Fruit fly (Drosophila melanogaster) whole organism, prepupa: ENCODE results near the gene Nfs1.

Experiments
- Blimp-1 ChIP-seq: fragments of 200-800 bp; sonication (Bioruptor generic); optimal IDR thresholded peaks from 3 replicates; lab custom pipeline; 2017; ENCODE audit warnings: missing biosample characterization, missing genetic modification characterization, mild to moderate bottlenecking, moderate library complexity, missing genetic modification reagents
- CG10631 ChIP-seq: fragments of 200-800 bp; sonication (Bioruptor generic); optimal IDR thresholded peaks from 2 replicates; lab custom pipeline; 2016; ENCODE audit warnings: missing biosample characterization, missing genetic modification characterization
- CG11294 ChIP-seq: fragments of 200-800 bp; sonication (Bioruptor generic); IDR thresholded peaks from 2 replicates; pipeline ENCODE4 v1.3.6; 2022; ENCODE audit warnings: missing biosample characterization, missing genetic modification characterization
- CG11762 ChIP-seq: fragments of 200-800 bp; sonication (Bioruptor generic); optimal IDR thresholded peaks from 3 replicates; lab custom pipeline; 2016; ENCODE audit warnings: missing biosample characterization, missing genetic modification characterization; ENCODE audit not compliant: insufficient read depth
- CG11902 ChIP-seq: fragments of 200-800 bp; sonication (Bioruptor generic); optimal IDR thresholded peaks from 3 replicates; lab custom pipeline; 2016; ENCODE audit warnings: missing biosample characterization, missing genetic modification characterization
- CG15336 ChIP-seq: fragments of 200-800 bp; sonication (Bioruptor generic); IDR thresholded peaks from 2 replicates; pipeline ENCODE4 v1.3.6; 2022; ENCODE audit warnings: missing biosample characterization, missing genetic modification characterization
- CG1621 ChIP-seq: fragments of 200-800 bp; sonication (Bioruptor generic); optimal IDR thresholded peaks from 3 replicates; lab custom pipeline; 2018; ENCODE audit warnings: missing biosample characterization, mild to moderate bottlenecking, missing genetic modification characterization
- CG16779 ChIP-seq: fragments of 200-800 bp; sonication (Bioruptor generic); optimal IDR thresholded peaks from 3 replicates; lab custom pipeline; 2017; ENCODE audit warnings: missing biosample characterization, mild to moderate bottlenecking, missing genetic modification characterization
- CG3032 ChIP-seq: fragments of 200-800 bp; optimal IDR thresholded peaks from 2 replicates; lab custom pipeline; 2019; ENCODE audit warnings: missing biosample characterization, mild to moderate bottlenecking, missing genetic modification characterization, moderate library complexity
- CG31627 ChIP-seq: fragments of 200-800 bp; sonication (Bioruptor generic); optimal IDR thresholded peaks from 3 replicates; lab custom pipeline; 2016; ENCODE audit warnings: missing biosample characterization, missing genetic modification characterization
- CG32006 ChIP-seq: fragments of 200-800 bp; sonication (Bioruptor generic); optimal IDR thresholded peaks from 3 replicates; lab custom pipeline; 2017; ENCODE audit warnings: missing biosample characterization, mild to moderate bottlenecking, missing genetic modification characterization
- CG3919 ChIP-seq: fragments of 200-800 bp; sonication (Bioruptor generic); optimal IDR thresholded peaks from 3 replicates; lab custom pipeline; 2016; ENCODE audit warnings: missing biosample characterization, missing genetic modification characterization
- CG4318 ChIP-seq: fragments of 200-800 bp; sonication (Bioruptor generic); optimal IDR thresholded peaks from 3 replicates; lab custom pipeline; 2017; ENCODE audit warnings: missing biosample characterization, mild to moderate bottlenecking, missing genetic modification characterization
- CG6276 ChIP-seq: fragments of 200-800 bp; sonication (Bioruptor generic); optimal IDR thresholded peaks from 2 replicates; lab custom pipeline; 2017; ENCODE audit warnings: missing biosample characterization, mild to moderate bottlenecking, missing genetic modification characterization
- CG6792 ChIP-seq: fragments of 200-800 bp; sonication (Bioruptor generic); optimal IDR thresholded peaks from 3 replicates; lab custom pipeline; 2016; ENCODE audit warnings: missing biosample characterization, missing genetic modification characterization
- CG6808 ChIP-seq: fragments of 200-800 bp; sonication (Bioruptor generic); optimal IDR thresholded peaks from 3 replicates; lab custom pipeline; 2017; ENCODE audit warnings: missing biosample characterization, missing genetic modification characterization, mild to moderate bottlenecking, moderate library complexity, missing genetic modification reagents
- CG6854 ChIP-seq: fragments of 200-800 bp; sonication (Bioruptor generic); optimal IDR thresholded peaks from 2 replicates; lab custom pipeline; 2017; ENCODE audit warnings: missing biosample characterization, mild to moderate bottlenecking, missing genetic modification characterization
- CG7368 ChIP-seq: fragments of 200-800 bp; sonication (Bioruptor generic); optimal IDR thresholded peaks from 3 replicates; lab custom pipeline; 2016; ENCODE audit warnings: missing biosample characterization, missing genetic modification characterization
- CG8119 ChIP-seq: fragments of 200-800 bp; sonication (Bioruptor generic); IDR thresholded peaks from 3 replicates; pipeline ENCODE4 v1.3.6; 2022; ENCODE audit warnings: missing biosample characterization, missing genetic modification characterization
- CG8319 ChIP-seq: fragments of 200-800 bp; sonication (Bioruptor generic); optimal IDR thresholded peaks from 3 replicates; lab custom pipeline; 2016; ENCODE audit warnings: missing biosample characterization, missing genetic modification characterization
- CG8632 ChIP-seq: fragments of 200-800 bp; sonication (Bioruptor generic); optimal IDR thresholded peaks from 3 replicates; lab custom pipeline; 2016; ENCODE audit warnings: missing biosample characterization, missing genetic modification characterization
- CG9139 ChIP-seq: fragments of 200-800 bp; sonication (Bioruptor generic); optimal IDR thresholded peaks from 3 replicates; lab custom pipeline; 2017; ENCODE audit warnings: missing biosample characterization, mild to moderate bottlenecking, missing genetic modification characterization
- Eip78C ChIP-seq: fragments of 200-800 bp; sonication (Bioruptor generic); peaks from one replicate; lab custom pipeline; 2016; ENCODE audit warnings: missing biosample characterization, missing genetic modification characterization
- Eip93F ChIP-seq: fragments of 200-800 bp; sonication (Bioruptor generic); optimal IDR thresholded peaks from 2 replicates; lab custom pipeline; 2016; ENCODE audit warnings: missing biosample characterization, mild to moderate bottlenecking, missing genetic modification characterization
- Gug ChIP-seq: fragments of 200-800 bp; sonication (Bioruptor generic); IDR thresholded peaks from 2 replicates; pipeline ENCODE4 v1.3.6; 2022; ENCODE audit warnings: missing biosample characterization, missing genetic modification characterization
- Hr38 ChIP-seq: sonication (Bioruptor generic); optimal IDR thresholded peaks from 2 replicates; lab custom pipeline; 2016; ENCODE audit warnings: missing biosample characterization, missing genetic modification characterization
- Hr39 ChIP-seq: fragments of 200-800 bp; sonication (Bioruptor generic); optimal IDR thresholded peaks from 2 replicates; lab custom pipeline; 2016; ENCODE audit warnings: missing biosample characterization, missing genetic modification characterization
- Hr4 ChIP-seq: fragments of 200-800 bp; sonication (Bioruptor generic); optimal IDR thresholded peaks from 3 replicates; lab custom pipeline; 2016; ENCODE audit warnings: missing biosample characterization, missing genetic modification characterization
- Lpt ChIP-seq: fragments of 200-800 bp; sonication (Bioruptor generic); optimal IDR thresholded peaks from 3 replicates; lab custom pipeline; 2016; ENCODE audit warnings: missing biosample characterization, missing genetic modification characterization
- Met ChIP-seq: fragments of 200-800 bp; sonication (Bioruptor generic); optimal IDR thresholded peaks from 3 replicates; lab custom pipeline; 2016; ENCODE audit warnings: missing biosample characterization, missing genetic modification characterization
- OdsH ChIP-seq: fragments of 200-800 bp; sonication (Bioruptor generic); optimal IDR thresholded peaks from 3 replicates; lab custom pipeline; 2016; ENCODE audit warnings: missing biosample characterization, missing genetic modification characterization
- Smox ChIP-seq: fragments of 200-800 bp; sonication (Bioruptor generic); optimal IDR thresholded peaks from 3 replicates; lab custom pipeline; 2016; ENCODE audit warnings: missing biosample characterization, missing genetic modification characterization
- Sox102F ChIP-seq: fragments of 200-800 bp; sonication (Bioruptor generic); optimal IDR thresholded peaks from 2 replicates; lab custom pipeline; 2016; ENCODE audit warnings: missing biosample characterization, mild to moderate bottlenecking, missing genetic modification characterization
- Sox14 ChIP-seq: fragments of 200-800 bp; sonication (Bioruptor generic); optimal IDR thresholded peaks from 3 replicates; lab custom pipeline; 2016; ENCODE audit warnings: missing biosample characterization, missing genetic modification characterization
- Sox15 ChIP-seq: fragments of 200-800 bp; sonication (Bioruptor generic); optimal IDR thresholded peaks from 3 replicates; lab custom pipeline; 2016; ENCODE audit warnings: missing biosample characterization, missing genetic modification characterization
- achi ChIP-seq: fragments of 200-800 bp; sonication (Bioruptor generic); optimal IDR thresholded peaks from 3 replicates; lab custom pipeline; 2016; ENCODE audit warnings: missing biosample characterization, missing genetic modification characterization
- acj6 ChIP-seq: fragments of 200-800 bp; sonication (Bioruptor generic); optimal IDR thresholded peaks from 3 replicates; lab custom pipeline; 2016; ENCODE audit warnings: missing biosample characterization, missing genetic modification characterization
- cyc ChIP-seq: fragments of 200-800 bp; sonication (Bioruptor generic); optimal IDR thresholded peaks from 3 replicates; lab custom pipeline; 2016; ENCODE audit warnings: missing biosample characterization, missing genetic modification characterization
- dac ChIP-seq: fragments of 200-800 bp; sonication (Bioruptor generic); optimal IDR thresholded peaks from 2 replicates; lab custom pipeline; 2017; ENCODE audit warnings: missing biosample characterization, mild to moderate bottlenecking, missing genetic modification characterization
- eg ChIP-seq: fragments of 200-800 bp; sonication (Bioruptor generic); IDR thresholded peaks from 3 replicates; pipeline ENCODE4 v1.3.6; 2022; ENCODE audit warnings: missing biosample characterization, missing genetic modification characterization
- esn ChIP-seq: fragments of 200-800 bp; sonication (Bioruptor generic); optimal IDR thresholded peaks from 2 replicates; lab custom pipeline; 2016; ENCODE audit warnings: missing biosample characterization, mild to moderate bottlenecking, missing genetic modification characterization, moderate library complexity
- fd59A ChIP-seq: fragments of 200-800 bp; sonication (Bioruptor generic); optimal IDR thresholded peaks from 2 replicates; lab custom pipeline; 2017; ENCODE audit warnings: missing biosample characterization, mild to moderate bottlenecking, missing genetic modification characterization, missing genetic modification reagents
- fd85E ChIP-seq: fragments of 200-800 bp; sonication (Bioruptor generic); optimal IDR thresholded peaks from 3 replicates; lab custom pipeline; 2016; ENCODE audit warnings: missing biosample characterization, missing genetic modification characterization
- fkh ChIP-seq: fragments of 200-800 bp; sonication (Bioruptor generic); optimal IDR thresholded peaks from 3 replicates; lab custom pipeline; 2017; ENCODE audit warnings: missing biosample characterization, mild to moderate bottlenecking, missing genetic modification characterization, moderate library complexity
- lz ChIP-seq: fragments of 200-800 bp; sonication (Bioruptor generic); optimal IDR thresholded peaks from 3 replicates; lab custom pipeline; 2016; ENCODE audit warnings: missing biosample characterization, missing genetic modification characterization
- net ChIP-seq: fragments of 200-800 bp; sonication (Bioruptor generic); optimal IDR thresholded peaks from 3 replicates; lab custom pipeline; 2016; ENCODE audit warnings: missing biosample characterization, missing genetic modification characterization
- pdm3 ChIP-seq: fragments of 200-800 bp; sonication (Bioruptor generic); optimal IDR thresholded peaks from 3 replicates; lab custom pipeline; 2016; ENCODE audit warnings: missing biosample characterization, missing genetic modification characterization
- salr ChIP-seq, 2 experiments: fragments of 200-800 bp; sonication (Bioruptor generic); optimal IDR thresholded peaks; 3 replicates each; lab custom pipeline; 2016 to 2018; ENCODE audit warnings: missing biosample characterization in 2 of 2, missing genetic modification characterization in 2 of 2, mild to moderate bottlenecking in 1 of 2
- spab ChIP-seq: fragments of 200-800 bp; sonication (Bioruptor generic); optimal IDR thresholded peaks from 2 replicates; lab custom pipeline; 2017; ENCODE audit warnings: missing biosample characterization, mild to moderate bottlenecking, missing genetic modification characterization, missing genetic modification reagents
- ss ChIP-seq, 2 experiments: fragments of 200-800 bp; sonication (Bioruptor generic); optimal IDR thresholded peaks; 2 replicates in 1 of 2; 3 replicates in 1 of 2; lab custom pipeline; 2017 to 2018; ENCODE audit warnings: mild to moderate bottlenecking in 2 of 2, missing biosample characterization in 2 of 2, missing genetic modification characterization in 2 of 2, moderate library complexity in 1 of 2
- svp ChIP-seq: fragments of 200-800 bp; sonication (Bioruptor generic); peaks from one replicate; lab custom pipeline; 2016; ENCODE audit warnings: missing biosample characterization, missing genetic modification characterization
- vri ChIP-seq: fragments of 200-800 bp; sonication (Bioruptor generic); optimal IDR thresholded peaks from 3 replicates; lab custom pipeline; 2016; ENCODE audit warnings: missing biosample characterization, mild to moderate bottlenecking, missing genetic modification characterization

Gene Nfs1

DNA sequence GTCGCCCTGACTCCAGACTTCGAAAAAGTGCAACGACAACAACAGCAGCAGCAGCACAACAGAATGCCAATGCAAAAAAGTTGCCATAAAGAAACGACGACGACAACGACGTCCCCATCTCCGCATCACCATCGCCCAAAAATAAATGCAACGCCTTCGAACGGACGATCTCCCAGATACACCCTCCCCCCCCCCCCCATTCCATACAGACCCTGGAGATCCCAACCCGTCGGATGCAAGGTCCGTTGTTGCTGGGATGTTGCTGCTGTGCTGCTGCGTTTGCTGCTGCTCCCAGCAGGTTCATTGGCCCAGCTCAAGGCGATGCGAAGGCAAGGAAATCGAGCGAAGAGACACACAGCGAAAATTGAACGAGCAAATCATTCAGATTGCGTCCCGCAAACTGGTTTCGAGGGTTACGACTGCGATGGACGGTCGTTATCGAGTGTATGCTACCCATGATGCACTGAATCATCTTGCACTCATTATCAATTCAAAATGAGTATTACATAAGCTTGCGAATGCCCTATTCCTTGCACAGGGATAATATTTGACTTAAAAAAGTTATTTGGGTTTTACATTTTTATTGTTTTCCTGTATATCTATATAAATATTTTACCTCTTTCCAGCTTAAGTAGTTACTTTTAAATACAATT lies 14.4 kb downstream of the Nfs1 start:
- TF ChIP-seq CG32006 (GFP tag; lab: Kevin White, UChicago) (no peak), CG3032 (tag; lab: Kevin White, UChicago) (peak; percentile 18), Gug (no peak), CG4318 (GFP tag; lab: Kevin White, UChicago) (no peak), CG11902 (GFP tag; lab: Kevin White, UChicago) (no peak), CG7368 (no peak), svp (GFP tag; lab: Kevin White, UChicago) (peak; percentile 98), CG15336 (GFP tag; lab: Robert Waterston, UW) (no peak), fkh (no peak), net (GFP tag; lab: Kevin White, UChicago) (no peak), acj6 (GFP tag; lab: Kevin White, UChicago) (no peak), Hr38 (GFP tag; lab: Kevin White, UChicago) (no peak), Sox14 (peak; percentile 45), fd85E (GFP tag; lab: Kevin White, UChicago) (no peak), dac (GFP tag; lab: Kevin White, UChicago) (no peak), Lpt (GFP tag; lab: Kevin White, UChicago) (peak; percentile 78), Sox15 (GFP tag; lab: Kevin White, UChicago) (no peak), Sox102F (GFP tag; lab: Kevin White, UChicago) (no peak), Met (GFP tag; lab: Kevin White, UChicago) (peak; percentile 69), Smox (no peak), fd59A (GFP tag; lab: Kevin White, UChicago) (no peak), CG1621 (tag; lab: Kevin White, UChicago) (peak; percentile 72), Blimp-1 (peak; percentile 59), esn (GFP tag; lab: Kevin White, UChicago) (no peak), salr (GFP tag; optimal IDR thresholded peaks at IDR 0.05; lab: Kevin White, UChicago) (peak in 1 of 2 experiments; percentile 17), CG10631 (peak; percentile 41), CG6808 (GFP tag; lab: Kevin White, UChicago) (peak; percentile 81), ss (GFP tag; optimal IDR thresholded peaks at IDR 0.05; lab: Kevin White, UChicago) (peak; percentile 80 to 84), pdm3 (GFP tag; lab: Kevin White, UChicago) (no peak), eg (GFP tag; lab: Robert Waterston, UW) (0 out of 3 replicates have a peak, but pooled peaks have one; percentile 15), Hr4 (GFP tag; lab: Kevin White, UChicago) (no peak), CG9139 (GFP tag; lab: Kevin White, UChicago) (peak; percentile 80), CG6792 (peak; percentile 25), CG31627 (GFP tag; lab: Kevin White, UChicago) (no peak), CG8319 (GFP tag; lab: Kevin White, UChicago) (no peak), CG8119 (GFP tag; lab: Robert Waterston, UW) (peak; percentile 30; the same call in 1 of the 3 replicates), CG6854 (GFP tag; lab: Kevin White, UChicago) (peak; percentile 81), CG16779 (tag; lab: Kevin White, UChicago) (no peak), cyc (GFP tag; lab: Kevin White, UChicago) (no peak), CG6276 (GFP tag; lab: Kevin White, UChicago) (peak; percentile 39), spab (GFP tag; lab: Kevin White, UChicago) (peak; percentile 62), CG11762 (GFP tag; lab: Kevin White, UChicago) (no peak), CG11294 (GFP tag; lab: Robert Waterston, UW) (no peak), achi (no peak), vri (peak; percentile 95), CG8632 (GFP tag; lab: Kevin White, UChicago) (no peak), Eip93F (no peak), Hr39 (GFP tag; lab: Kevin White, UChicago) (no peak), OdsH (GFP tag; lab: Kevin White, UChicago) (no peak), Eip78C (peak; percentile 21), lz (no peak), CG3919 (GFP tag; lab: Kevin White, UChicago) (peak; percentile 71)
